Fruit fly (Drosophila melanogaster): ENCODE measurements around the gene Lkb1.

- TF ChIP-seq psq (optimal IDR thresholded peaks at IDR 0.05) (no peak), pan (optimal IDR thresholded peaks at IDR 0.05) (no peak), Dll (optimal IDR thresholded peaks at IDR 0.05) (no peak), CG8478 (optimal IDR thresholded peaks at IDR 0.05) (no peak), usp (GFP tag; optimal IDR thresholded peaks at IDR 0.05) (no peak), EcR (GFP tag; optimal IDR thresholded peaks at IDR 0.05) (no peak)
Observed at dm6 chr3R:13709839-13710238, 33.5 kb downstream of the Lkb1 start, which contains the start of gene Argp.

Data from whole organism.